Worm (Caenorhabditis elegans): ENCODE results near the gene K12H6.12.
A peak's percentile ranks its signal among the peaks of the same experiment; 100 is the strongest.

The K12H6.12 gene

DNA sequence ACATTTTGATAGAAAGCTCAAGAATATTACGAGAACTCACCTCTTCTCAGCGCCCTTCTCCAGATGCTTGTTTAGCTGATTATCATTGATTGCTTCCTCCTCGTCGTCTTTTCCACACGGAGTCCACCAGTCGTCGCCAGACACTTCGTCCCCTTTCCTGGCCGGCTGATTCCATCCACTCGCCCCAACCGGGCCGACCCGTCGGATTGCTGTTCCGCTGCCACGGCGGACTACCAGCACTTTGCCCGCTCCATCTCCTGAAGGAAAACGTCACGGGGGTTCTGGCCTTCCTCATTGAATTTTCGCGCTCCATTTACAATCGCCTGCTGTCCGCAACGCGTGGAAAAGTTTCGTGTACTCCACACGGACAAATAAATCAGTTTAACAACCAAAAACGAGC is 24.6 kb upstream of the K12H6.12 start:
- TF ChIP-seq ztf-11 (tag; optimal IDR thresholded peaks at IDR 0.05) (no peak), bed-3 (GFP tag; optimal IDR thresholded peaks at IDR 0.05) (no peak), ceh-39 (tag; optimal IDR thresholded peaks at IDR 0.05) (no peak), unc-62 (GFP tag; optimal IDR thresholded peaks at IDR 0.05) (no peak), mls-2 (tag; optimal IDR thresholded peaks at IDR 0.05) (no peak), unc-39 (tag; optimal IDR thresholded peaks at IDR 0.05) (no peak), flh-1 (GFP tag; optimal IDR thresholded peaks at IDR 0.05) (no peak), sem-2 (GFP tag; optimal IDR thresholded peaks at IDR 0.05) (no peak), ham-2 (GFP tag; optimal IDR thresholded peaks at IDR 0.05) (no peak), elt-3 (tag; optimal IDR thresholded peaks at IDR 0.05) (no peak), drap-1 (GFP tag; optimal IDR thresholded peaks at IDR 0.05) (no peak), sptf-1 (tag; optimal IDR thresholded peaks at IDR 0.05) (no peak), pha-4 (tag; optimal IDR thresholded peaks at IDR 0.05) (no peak), cnd-1 (tag; optimal IDR thresholded peaks at IDR 0.05) (no peak), mep-1 (tag; optimal IDR thresholded peaks at IDR 0.05) (no peak), nhr-76 (tag; optimal IDR thresholded peaks at IDR 0.05) (no peak), nhr-237 (tag; optimal IDR thresholded peaks at IDR 0.05) (no peak), lin-13 (tag; optimal IDR thresholded peaks at IDR 0.05) (no peak), ceh-83 (GFP tag; optimal IDR thresholded peaks at IDR 0.05) (no peak)

DNA sequence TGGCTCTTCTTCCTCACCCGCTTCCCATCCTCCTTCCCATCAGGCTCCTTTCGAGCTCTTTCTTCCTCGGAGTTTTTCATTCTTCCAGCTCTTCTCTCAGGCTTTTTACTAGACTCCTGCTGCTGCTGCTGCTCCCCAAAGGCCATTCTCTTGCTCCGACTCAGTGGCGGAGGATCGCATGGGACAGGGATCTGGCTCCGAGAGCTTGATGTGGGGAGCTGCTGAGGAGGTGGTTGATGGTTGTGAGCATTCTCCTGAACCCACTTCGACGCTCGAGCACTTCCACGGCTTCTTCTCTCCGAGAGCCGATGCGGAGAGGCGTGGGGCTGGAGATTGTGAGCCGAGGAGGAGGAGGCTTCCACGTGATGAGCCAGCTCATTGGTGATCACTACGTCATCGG is 22.2 kb upstream of the K12H6.12 start:
- no peak for TF ChIP-seq bed-3 (GFP tag; optimal IDR thresholded peaks at IDR 0.05)
- TF ChIP-seq sem-2 (GFP tag; optimal IDR thresholded peaks at IDR 0.05), result no peak
- TF ChIP-seq ham-2 (GFP tag; optimal IDR thresholded peaks at IDR 0.05), result no peak
- TF ChIP-seq mep-1 (tag; optimal IDR thresholded peaks at IDR 0.05), result no peak
- no peak for TF ChIP-seq nhr-28 (tag; optimal IDR thresholded peaks at IDR 0.05)
- TF ChIP-seq ceh-83 (GFP tag; optimal IDR thresholded peaks at IDR 0.05), result no peak
- no peak for TF ChIP-seq M03D4.4 (tag; optimal IDR thresholded peaks at IDR 0.05)
- no peak for TF ChIP-seq snpc-4 (tag; optimal IDR thresholded peaks at IDR 0.05)
- no peak for TF ChIP-seq ceh-43 (GFP tag; optimal IDR thresholded peaks at IDR 0.05)
- no peak for TF ChIP-seq zip-8 (tag; optimal IDR thresholded peaks at IDR 0.05)
- TF ChIP-seq mab-5 (tag; optimal IDR thresholded peaks at IDR 0.05), result no peak
- TF ChIP-seq blmp-1 (tag; optimal IDR thresholded peaks at IDR 0.05), result no peak

DNA sequence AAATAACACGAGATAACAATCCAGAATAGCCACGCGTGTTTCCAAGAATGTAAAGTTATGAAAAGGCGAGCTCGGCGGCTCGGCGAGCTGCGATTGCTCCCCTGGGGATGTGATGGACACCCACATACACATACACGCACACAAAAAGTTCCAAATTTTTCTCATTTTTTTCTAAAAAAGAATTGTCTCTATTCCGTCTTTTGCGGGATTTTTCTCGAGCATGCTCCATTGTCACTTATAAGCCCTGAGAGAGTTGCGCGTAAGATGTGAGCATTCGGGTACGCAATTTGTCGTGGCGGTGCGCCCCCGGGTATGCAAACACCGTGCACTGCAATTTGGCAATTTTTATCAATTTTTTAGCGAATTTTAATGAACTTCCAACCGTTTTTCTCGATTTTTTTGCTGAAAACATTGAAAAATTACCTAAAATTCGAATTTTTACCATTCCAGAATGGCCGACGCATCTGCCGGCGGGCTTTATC is 20.9 kb upstream of the K12H6.12 start, which contains the start of the genes F08D12.12 and srpa-72:
Gene F08D12.12 (minus strand): TSS at position 51 of the 482 bp plus-strand sequence.
Gene srpa-72 (plus strand): TSS at position 451 of the 482 bp plus-strand sequence.
- no peak for TF ChIP-seq nhr-237 (tag; optimal IDR thresholded peaks at IDR 0.05)
- peak; percentile 10 for TF ChIP-seq lsy-2 (tag; optimal IDR thresholded peaks at IDR 0.05)
- TF ChIP-seq pha-4 (tag; optimal IDR thresholded peaks at IDR 0.05), result peak; percentile 45
- peak; percentile 7 for TF ChIP-seq unc-120 (tag; optimal IDR thresholded peaks at IDR 0.05; ENCODE audit: poor library complexity, severe bottlenecking)

DNA sequence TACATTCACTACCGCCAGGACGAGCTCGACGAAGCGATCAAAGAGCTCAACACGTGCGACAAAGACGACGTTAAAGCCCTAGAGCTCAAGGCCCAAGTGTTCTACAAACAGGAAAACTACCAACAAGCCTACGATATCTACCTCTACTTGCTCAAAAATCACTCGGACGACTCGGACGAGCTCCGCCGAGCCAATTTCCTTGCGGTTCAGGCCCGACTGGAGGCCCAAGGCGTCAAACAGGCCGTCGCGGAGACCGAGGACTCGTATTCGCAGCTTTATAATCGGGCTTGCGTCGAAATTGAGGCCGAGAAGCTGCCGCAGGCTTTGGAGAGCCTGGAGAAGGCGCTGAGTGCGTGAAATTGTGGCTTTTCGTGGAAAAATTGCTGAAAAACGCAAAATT is 20.1 kb upstream of the K12H6.12 start:
- no peak for TF ChIP-seq tbx-8 (GFP tag; optimal IDR thresholded peaks at IDR 0.05)
- no peak for TF ChIP-seq zip-8 (tag; optimal IDR thresholded peaks at IDR 0.05)
- TF ChIP-seq mls-2 (tag; optimal IDR thresholded peaks at IDR 0.05), result no peak
- TF ChIP-seq ceh-83 (GFP tag; optimal IDR thresholded peaks at IDR 0.05), result no peak
- no peak for TF ChIP-seq flh-1 (GFP tag; optimal IDR thresholded peaks at IDR 0.05)
- TF ChIP-seq unc-39 (tag; optimal IDR thresholded peaks at IDR 0.05), result no peak
- no peak for TF ChIP-seq drap-1 (GFP tag; optimal IDR thresholded peaks at IDR 0.05)
- no peak for TF ChIP-seq sptf-1 (tag; optimal IDR thresholded peaks at IDR 0.05)

DNA sequence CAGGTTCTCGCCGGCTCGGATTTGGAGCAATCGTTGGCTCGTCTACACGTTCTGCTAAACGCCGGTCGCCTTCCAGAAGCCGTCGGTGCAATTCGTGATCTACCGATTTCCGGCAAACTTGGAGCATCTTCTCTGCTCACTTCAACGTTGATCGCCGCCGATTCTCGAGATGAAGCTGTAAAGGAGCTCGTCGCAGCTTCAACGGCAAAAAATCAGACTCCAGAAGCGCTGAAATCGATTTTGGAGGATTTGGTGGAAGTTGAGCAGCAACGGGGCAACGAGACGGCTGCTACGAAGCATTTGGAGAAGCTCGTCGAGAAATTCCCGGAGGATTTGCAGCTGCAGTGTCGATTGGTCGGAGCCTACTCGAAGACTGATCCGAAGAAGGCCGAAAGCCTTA is 16.3 kb upstream of the K12H6.12 start:
- TF ChIP-seq pha-4 (tag; optimal IDR thresholded peaks at IDR 0.05) (no peak), lsy-2 (tag; optimal IDR thresholded peaks at IDR 0.05) (no peak), nhr-12 (tag; optimal IDR thresholded peaks at IDR 0.05) (no peak), blmp-1 (tag; optimal IDR thresholded peaks at IDR 0.05) (no peak), unc-62 (GFP tag; optimal IDR thresholded peaks at IDR 0.05) (no peak), tbx-8 (GFP tag; optimal IDR thresholded peaks at IDR 0.05) (no peak), zip-8 (tag; optimal IDR thresholded peaks at IDR 0.05) (no peak), sem-2 (GFP tag; optimal IDR thresholded peaks at IDR 0.05) (no peak), elt-1 (tag; optimal IDR thresholded peaks at IDR 0.05; ENCODE audit: borderline replicate concordance, insufficient read depth) (no peak), nhr-76 (tag; optimal IDR thresholded peaks at IDR 0.05) (no peak), sptf-1 (tag; optimal IDR thresholded peaks at IDR 0.05) (no peak), ham-2 (GFP tag; optimal IDR thresholded peaks at IDR 0.05) (no peak), ceh-83 (GFP tag; optimal IDR thresholded peaks at IDR 0.05) (no peak)

All from whole organism, mixed stage, embryonic.